Fruit fly (Drosophila melanogaster) S2 (cell line): ENCODE data around the gene Osi15.

Source experiments
- CG8478 ChIP-seq: fragments of >200 bp; optimal IDR thresholded peaks from 2 replicates; lab custom pipeline; 2018
- CTCF ChIP-seq, 2 experiments: fragments of >200 bp; optimal IDR thresholded peaks; 2 replicates each; lab custom pipeline; 2018

Gene Osi15

DNA sequence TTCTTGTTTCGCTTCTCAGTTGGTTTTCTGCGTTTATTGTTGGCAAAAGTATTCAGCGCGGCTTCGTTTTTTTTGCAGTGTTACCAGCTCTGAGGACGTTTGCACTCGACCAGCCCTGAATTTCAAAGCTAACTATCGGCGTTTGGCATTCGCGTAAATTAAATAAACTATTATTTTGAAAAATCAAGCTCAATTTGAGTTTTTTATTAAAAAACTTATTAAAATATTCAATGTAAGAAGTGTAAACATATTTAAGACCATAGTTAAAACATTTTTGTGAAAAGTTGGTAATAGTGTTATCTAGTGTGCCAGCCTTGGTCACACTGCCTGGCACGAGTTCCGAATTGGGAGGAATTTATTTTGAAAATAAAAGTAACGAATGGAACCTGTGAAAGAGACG is 44.2 kb downstream of the Osi15 start, which contains the start of the genes SmD2 and CG18048:
TSS of gene SmD2 (minus strand) at position 98 of the 400 bp plus-strand sequence.
TSS of gene CG18048 (plus strand) at position 298 of the 400 bp plus-strand sequence.
- TF ChIP-seq CG8478 (lab: Kevin White, UChicago) (no peak), CTCF (optimal IDR thresholded peaks at IDR 0.05; lab: Kevin White, UChicago) (no peak)

DNA sequence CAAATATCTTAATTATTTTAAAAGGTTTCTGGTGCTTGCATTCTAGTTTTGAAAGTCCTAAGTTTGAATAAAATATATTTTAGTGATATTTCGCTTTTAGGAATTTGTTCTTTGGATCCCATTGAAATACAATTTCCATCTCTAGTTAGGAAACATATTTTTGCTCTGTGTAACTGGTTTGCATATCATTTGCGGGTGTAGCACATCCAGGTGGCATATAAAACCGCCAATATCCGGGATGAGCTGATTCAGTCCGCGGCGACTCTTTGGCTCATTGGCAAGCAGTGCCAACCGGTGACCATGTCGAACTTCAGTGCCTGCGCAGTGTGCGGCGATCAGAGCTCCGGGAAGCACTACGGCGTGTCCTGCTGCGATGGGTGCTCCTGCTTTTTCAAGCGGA is 47.3 kb downstream of the Osi15 start, which contains the start of gene Hr83:
TSS of gene Hr83 (plus strand) at position 301 of the 400 bp plus-strand sequence.
- TF ChIP-seq CTCF (optimal IDR thresholded peaks at IDR 0.05; lab: Kevin White, UChicago) (no peak), CG8478 (lab: Kevin White, UChicago) (no peak)

DNA sequence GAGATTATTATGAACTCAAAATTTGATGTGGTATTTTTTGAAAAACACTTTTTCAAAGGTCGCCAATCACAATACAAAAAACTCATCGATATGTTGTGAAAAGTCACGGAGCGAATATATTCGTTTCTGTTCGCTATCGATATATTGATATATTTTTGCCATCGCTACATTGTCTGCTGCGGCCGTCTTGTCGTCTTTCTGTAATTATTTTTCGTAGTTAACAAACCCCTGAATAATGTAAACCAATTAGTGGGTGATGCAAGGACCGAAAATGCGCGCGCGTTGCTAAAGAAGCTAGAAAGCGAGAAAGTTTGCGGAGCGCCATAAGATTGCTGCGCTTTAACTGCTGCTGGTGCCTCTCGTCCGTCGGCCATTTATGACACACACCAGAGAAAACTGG is 49.2 kb downstream of the Osi15 start, which contains the start of gene Pak:
TSS of gene Pak (plus strand) at position 142 of the 400 bp plus-strand sequence.
- TF ChIP-seq CTCF (optimal IDR thresholded peaks at IDR 0.05; lab: Kevin White, UChicago): no peak

DNA sequence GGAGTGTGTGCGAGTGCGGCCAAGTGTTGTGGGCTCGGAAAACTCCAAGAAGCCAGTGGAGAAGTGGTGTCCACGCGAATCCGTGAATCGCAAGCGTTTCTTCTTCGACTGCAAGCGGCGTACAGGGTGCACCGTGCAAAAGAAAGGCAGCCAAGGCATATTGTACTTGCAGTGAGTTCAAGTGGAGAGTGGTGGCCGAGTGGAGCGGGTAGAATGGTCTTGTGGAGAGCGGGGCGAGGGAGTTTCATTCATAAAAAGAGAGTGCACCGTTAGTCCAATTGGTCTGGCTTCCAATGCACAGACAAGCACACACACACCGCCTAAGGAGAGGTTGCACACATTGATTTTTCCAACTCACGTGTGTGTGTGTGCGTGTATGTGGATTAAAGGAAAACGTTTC is 49.6 kb downstream of the Osi15 start:
- no peak for TF ChIP-seq CTCF (optimal IDR thresholded peaks at IDR 0.05; lab: Kevin White, UChicago)
- no peak for TF ChIP-seq CG8478 (lab: Kevin White, UChicago)

DNA sequence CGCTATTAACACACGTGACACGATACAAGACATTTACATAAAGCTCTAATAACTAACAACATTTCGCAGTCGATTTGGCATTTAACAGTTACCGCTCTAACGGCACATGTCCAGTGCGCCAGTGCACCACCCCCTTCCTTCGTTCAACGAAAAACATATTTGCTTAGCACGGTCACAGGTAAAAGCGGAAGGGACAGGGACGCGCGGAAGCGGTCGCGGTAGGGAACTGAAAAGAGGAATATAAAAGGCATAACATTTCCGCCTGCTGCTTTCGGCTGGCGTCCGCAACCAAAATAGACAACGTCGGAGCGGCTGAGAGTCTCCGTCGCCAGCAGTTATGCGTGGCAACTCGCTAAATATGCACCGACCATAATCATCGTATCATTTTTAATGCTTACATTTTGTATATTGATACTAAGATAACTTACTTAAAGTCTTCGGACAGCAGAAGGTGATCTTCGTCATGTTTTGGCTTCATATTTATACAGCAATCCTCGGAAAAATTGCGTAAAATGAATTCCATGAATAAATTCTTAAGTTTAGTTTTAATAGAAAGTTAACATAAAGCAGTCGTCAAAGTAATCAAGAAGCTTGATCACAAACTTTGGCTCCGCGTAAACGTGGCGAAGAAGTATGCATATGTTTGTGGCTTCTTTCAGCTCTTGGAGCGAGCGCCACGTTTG is 50.2 kb downstream of the Osi15 start:
- TF ChIP-seq CG8478 (lab: Kevin White, UChicago) (no peak), CTCF (optimal IDR thresholded peaks at IDR 0.05; lab: Kevin White, UChicago) (no peak)

DNA sequence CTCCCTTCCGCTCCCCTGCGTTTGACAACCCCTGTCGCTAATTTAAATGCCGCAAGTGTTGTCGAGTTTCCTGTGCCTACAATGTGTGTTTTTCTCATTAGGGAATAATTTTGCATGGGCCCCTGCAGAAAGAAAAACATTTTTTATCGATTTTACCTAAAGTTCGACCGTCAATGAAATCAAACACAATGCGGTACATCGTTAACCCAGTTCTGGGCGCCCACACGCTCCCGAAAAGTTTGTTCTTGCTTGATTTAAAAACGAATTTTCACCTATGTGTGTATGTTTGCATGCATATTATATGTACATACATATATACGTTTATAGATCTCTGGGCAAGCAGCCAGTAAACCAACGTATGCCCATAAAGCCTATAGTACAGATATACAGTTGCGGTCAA is 50.8 kb downstream of the Osi15 start:
- no peak for TF ChIP-seq CG8478 (lab: Kevin White, UChicago)
- TF ChIP-seq CTCF (optimal IDR thresholded peaks at IDR 0.05; lab: Kevin White, UChicago): no peak

DNA sequence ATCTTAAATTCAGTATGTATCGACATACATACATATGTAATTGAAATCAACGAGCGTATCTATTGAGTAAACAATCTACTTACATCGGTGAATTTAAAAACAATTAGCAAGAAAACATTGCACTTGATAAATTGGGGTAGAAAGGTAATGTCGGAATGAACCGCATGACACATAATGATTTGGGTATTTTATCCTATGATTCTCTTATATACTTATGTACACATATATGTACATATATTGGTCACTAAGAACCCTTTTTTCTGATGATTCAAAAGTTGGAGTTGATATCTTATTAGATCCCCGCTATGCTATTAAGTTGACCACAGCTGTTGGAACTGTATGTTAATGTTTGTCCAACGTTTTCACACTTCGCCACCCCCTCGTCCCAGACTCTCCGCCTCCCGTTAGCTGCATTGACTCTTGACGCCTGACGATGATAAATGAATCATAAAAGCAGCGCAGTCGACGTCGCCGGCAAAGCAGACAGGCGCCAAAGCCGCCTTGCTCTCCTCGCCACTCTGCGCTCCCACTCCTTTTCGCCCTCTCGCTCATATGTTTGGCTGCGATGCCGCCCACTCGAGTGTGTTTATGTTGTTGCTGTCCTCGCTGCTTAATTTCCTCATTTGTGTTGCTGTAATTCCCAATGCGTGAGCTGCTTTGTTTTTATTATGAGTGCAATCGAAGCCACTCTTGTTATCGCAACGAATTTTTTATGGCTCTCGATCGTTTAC is 51.5 kb downstream of the Osi15 start:
- TF ChIP-seq CTCF (optimal IDR thresholded peaks at IDR 0.05; lab: Kevin White, UChicago) (no peak), CG8478 (lab: Kevin White, UChicago) (no peak)
